Fruit fly (Drosophila melanogaster) Kc167 (cell line): ENCODE results near the gene CG12519.
"Not testable (repeated sequence)": the region's sequence is repeated elsewhere in the genome, so short reads cannot be mapped to it uniquely, and the experiment has no call there.

Experiments
- h ChIP-seq: fragments of >200 bp; optimal IDR thresholded peaks from 3 replicates; lab custom pipeline; 2018; ENCODE audit warnings: missing external identifiers
- insv ChIP-seq: fragments of >200 bp; optimal IDR thresholded peaks from 3 replicates; lab custom pipeline; 2018; ENCODE audit warnings: missing external identifiers
- psq ChIP-seq: fragments of >200 bp; optimal IDR thresholded peaks from 2 replicates; lab custom pipeline; 2017; ENCODE audit warnings: missing external identifiers

- not testable (repeated sequence) for TF ChIP-seq insv; psq (lab: Kevin White, UChicago); h (lab: Kevin White, UChicago)
Observed at dm6 chr3L:19487260-19487659, 15.0 kb downstream of the CG12519 start, which contains the start of gene CG32212.
